Fruit fly (Drosophila melanogaster) whole organism, embryonic: ENCODE data around the gene HIP-R.
A peak's percentile ranks its signal among the peaks of the same experiment; 100 is the strongest.

ENCODE experiments used
- Aef1 ChIP-seq: fragments of 200-800 bp; sonication (Bioruptor generic); IDR thresholded peaks from 3 replicates; pipeline ENCODE4 v1.3.6; 2022; ENCODE audit warnings: missing biosample characterization, missing genetic modification characterization
- Bteb2 ChIP-seq: fragments of 200-800 bp; sonication (Bioruptor generic); optimal IDR thresholded peaks from 2 replicates; lab custom pipeline; 2016; ENCODE audit warnings: missing biosample characterization, missing genetic modification characterization
- CG10267 ChIP-seq: fragments of 200-800 bp; sonication (Bioruptor generic); optimal IDR thresholded peaks from 2 replicates; lab custom pipeline; 2018; ENCODE audit warnings: missing biosample characterization, mild to moderate bottlenecking, missing genetic modification characterization, moderate library complexity
- CG11695 ChIP-seq: fragments of 200-800 bp; sonication (Bioruptor generic); IDR thresholded peaks from 3 replicates; pipeline ENCODE4 v1.3.6; 2022; ENCODE audit warnings: missing biosample characterization, missing genetic modification characterization
- CG13296 ChIP-seq: fragments of 200-800 bp; sonication (Bioruptor generic); optimal IDR thresholded peaks from 3 replicates; lab custom pipeline; 2018; ENCODE audit warnings: missing biosample characterization, mild to moderate bottlenecking, missing genetic modification characterization
- CG13894 ChIP-seq: fragments of 200-800 bp; sonication (Bioruptor generic); optimal IDR thresholded peaks from 3 replicates; lab custom pipeline; 2018; ENCODE audit warnings: missing biosample characterization, mild to moderate bottlenecking, missing genetic modification characterization, moderate library complexity
- CG15073 ChIP-seq: fragments of 200-800 bp; sonication (Bioruptor generic); optimal IDR thresholded peaks from 2 replicates; lab custom pipeline; 2016; ENCODE audit warnings: missing biosample characterization, missing genetic modification characterization
- CG1529 ChIP-seq: fragments of 200-800 bp; sonication (Bioruptor generic); optimal IDR thresholded peaks from 3 replicates; lab custom pipeline; 2018; ENCODE audit warnings: missing biosample characterization, missing genetic modification characterization
- CG16863 ChIP-seq: fragments of 200-800 bp; sonication (Bioruptor generic); optimal IDR thresholded peaks from 3 replicates; lab custom pipeline; 2016; ENCODE audit warnings: missing biosample characterization, missing genetic modification characterization
- CG17385 ChIP-seq: fragments of 200-800 bp; sonication (Bioruptor generic); optimal IDR thresholded peaks from 3 replicates; lab custom pipeline; 2018; ENCODE audit warnings: missing biosample characterization, mild to moderate bottlenecking, missing genetic modification characterization
- CG17612 ChIP-seq: fragments of 200-800 bp; sonication (Bioruptor generic); IDR thresholded peaks from 2 replicates; pipeline ENCODE4 v1.3.6; 2022; ENCODE audit warnings: missing biosample characterization, missing genetic modification characterization
- CG17912 ChIP-seq: fragments of 200-800 bp; sonication (Bioruptor generic); optimal IDR thresholded peaks from 2 replicates; lab custom pipeline; 2018; ENCODE audit warnings: missing biosample characterization, mild to moderate bottlenecking, missing genetic modification characterization
- CG18262 ChIP-seq: fragments of 200-800 bp; optimal IDR thresholded peaks from 3 replicates; lab custom pipeline; 2019; ENCODE audit warnings: missing biosample characterization, mild to moderate bottlenecking, missing genetic modification characterization, moderate library complexity
- CG2116 ChIP-seq: fragments of 200-800 bp; sonication (Bioruptor generic); optimal IDR thresholded peaks from 3 replicates; lab custom pipeline; 2018; ENCODE audit warnings: missing biosample characterization, mild to moderate bottlenecking, missing genetic modification characterization
- CG2889 ChIP-seq: fragments of 200-800 bp; sonication (Bioruptor generic); IDR thresholded peaks from 3 replicates; pipeline ENCODE4 v1.3.6; 2022; ENCODE audit warnings: missing biosample characterization, missing genetic modification characterization
- CG33557 ChIP-seq: fragments of 200-800 bp; sonication (Bioruptor generic); optimal IDR thresholded peaks from 2 replicates; lab custom pipeline; 2019; ENCODE audit warnings: missing biosample characterization, mild to moderate bottlenecking, missing genetic modification characterization, moderate library complexity
- CG4282 ChIP-seq: fragments of 200-800 bp; sonication (Bioruptor generic); optimal IDR thresholded peaks from 2 replicates; lab custom pipeline; 2016; ENCODE audit warnings: missing biosample characterization, missing genetic modification characterization
- CG6689 ChIP-seq: fragments of 200-800 bp; sonication (Bioruptor generic); IDR thresholded peaks from 2 replicates; pipeline ENCODE4 v1.3.6; 2022; ENCODE audit warnings: missing biosample characterization, missing genetic modification characterization
- CG8388 ChIP-seq: fragments of 200-800 bp; sonication (Bioruptor generic); optimal IDR thresholded peaks from 2 replicates; lab custom pipeline; 2019; ENCODE audit warnings: missing biosample characterization, mild to moderate bottlenecking, missing genetic modification characterization, moderate library complexity
- CG9797 ChIP-seq: fragments of 200-800 bp; sonication (Bioruptor generic); optimal IDR thresholded peaks from 3 replicates; lab custom pipeline; 2018; ENCODE audit warnings: missing biosample characterization, mild to moderate bottlenecking, missing genetic modification characterization
- Deaf1 ChIP-seq: fragments of 200-800 bp; optimal IDR thresholded peaks from 3 replicates; lab custom pipeline; 2019; ENCODE audit warnings: missing biosample characterization, mild to moderate bottlenecking, missing genetic modification characterization, moderate library complexity
- Dp ChIP-seq: fragments of 200-800 bp; sonication (Bioruptor generic); optimal IDR thresholded peaks from 2 replicates; lab custom pipeline; 2018; ENCODE audit warnings: missing biosample characterization, mild to moderate bottlenecking, missing genetic modification characterization, moderate library complexity
- Fer1 ChIP-seq: fragments of 200-800 bp; sonication (Bioruptor generic); optimal IDR thresholded peaks from 2 replicates; lab custom pipeline; 2017; ENCODE audit warnings: missing biosample characterization, mild to moderate bottlenecking, missing genetic modification characterization
- Fer3 ChIP-seq: fragments of 200-800 bp; sonication (Bioruptor generic); optimal IDR thresholded peaks from 2 replicates; lab custom pipeline; 2018; ENCODE audit warnings: missing biosample characterization, mild to moderate bottlenecking, missing genetic modification characterization, moderate library complexity
- Gsc ChIP-seq: fragments of 200-800 bp; sonication (Bioruptor generic); IDR thresholded peaks from 2 replicates; pipeline ENCODE4 v1.3.6; 2022; ENCODE audit warnings: missing biosample characterization, missing genetic modification characterization
- Hand ChIP-seq: fragments of 200-800 bp; sonication (Bioruptor generic); optimal IDR thresholded peaks from 2 replicates; lab custom pipeline; 2017; ENCODE audit warnings: mild to moderate bottlenecking, missing biosample characterization, missing genetic modification reagents, missing genetic modification characterization
- NfI ChIP-seq: fragments of 200-800 bp; sonication (Bioruptor generic); optimal IDR thresholded peaks from 3 replicates; lab custom pipeline; 2018; ENCODE audit warnings: missing biosample characterization, mild to moderate bottlenecking, missing genetic modification characterization, moderate library complexity
- Trl ChIP-seq, 3 experiments: fragments of >200 bp in 2 of 3; fragments of 200-800 bp in 1 of 3; sonication (Bioruptor generic) in 1 of 3; optimal IDR thresholded peaks; 2 replicates in 1 of 3; 3 replicates in 2 of 3; lab custom pipeline; 2016 to 2017; ENCODE audit warnings: missing biosample characterization in 1 of 3, missing genetic modification characterization in 1 of 3
- Xrp1 ChIP-seq: fragments of 200-800 bp; sonication (Bioruptor generic); IDR thresholded peaks from 2 replicates; pipeline ENCODE4 v1.3.6; 2022; ENCODE audit warnings: missing biosample characterization, missing genetic modification characterization
- al ChIP-seq: fragments of 200-800 bp; sonication (Bioruptor generic); IDR thresholded peaks from 2 replicates; pipeline ENCODE4 v1.3.6; 2022; ENCODE audit warnings: missing biosample characterization, missing genetic modification characterization
- ase ChIP-seq: fragments of 200-800 bp; sonication (Bioruptor generic); IDR thresholded peaks from 3 replicates; pipeline ENCODE4 v1.3.6; 2022; ENCODE audit warnings: missing biosample characterization, missing genetic modification characterization
- bab2 ChIP-seq: fragments of 200-800 bp; sonication (Bioruptor generic); optimal IDR thresholded peaks from 2 replicates; lab custom pipeline; 2016; ENCODE audit warnings: missing biosample characterization, missing genetic modification characterization
- dm ChIP-seq: fragments of 200-800 bp; sonication (Bioruptor generic); optimal IDR thresholded peaks from 3 replicates; lab custom pipeline; 2016; ENCODE audit warnings: missing biosample characterization, missing genetic modification characterization
- dmrt99B ChIP-seq: fragments of 200-800 bp; sonication (Bioruptor generic); optimal IDR thresholded peaks from 2 replicates; lab custom pipeline; 2018; ENCODE audit warnings: missing biosample characterization, mild to moderate bottlenecking, missing genetic modification characterization, moderate library complexity
- fru ChIP-seq: fragments of >200 bp; optimal IDR thresholded peaks from 2 replicates; lab custom pipeline; 2017
- gsb-n ChIP-seq: fragments of 200-800 bp; sonication (Bioruptor generic); optimal IDR thresholded peaks from 3 replicates; lab custom pipeline; 2018; ENCODE audit warnings: missing biosample characterization, mild to moderate bottlenecking, missing genetic modification characterization
- hkb ChIP-seq, 2 experiments: fragments of 200-800 bp in 1 of 2; fragments of >200 bp in 1 of 2; sonication (Bioruptor generic) in 1 of 2; IDR thresholded peaks in 1 of 2; optimal IDR thresholded peaks in 1 of 2; 2 replicates each; pipeline versions ENCODE4 v1.3.6 to Lab custom; 2017 to 2022; ENCODE audit warnings: missing biosample characterization in 1 of 2, missing genetic modification characterization in 1 of 2
- hth ChIP-seq: fragments of >200 bp; optimal IDR thresholded peaks from 2 replicates; lab custom pipeline; 2017; ENCODE audit warnings: inconsistent platforms
- lbe ChIP-seq: fragments of 200-800 bp; sonication (Bioruptor generic); optimal IDR thresholded peaks from 2 replicates; lab custom pipeline; 2016; ENCODE audit warnings: missing biosample characterization, mild to moderate bottlenecking, missing genetic modification characterization
- lov ChIP-seq, 2 experiments: fragments of 200-800 bp in 1 of 2; fragments of >200 bp in 1 of 2; sonication (Bioruptor generic) in 1 of 2; IDR thresholded peaks in 1 of 2; optimal IDR thresholded peaks in 1 of 2; 2 replicates in 1 of 2; 3 replicates in 1 of 2; pipeline versions ENCODE4 v1.3.6 to Lab custom; 2017 to 2022; ENCODE audit warnings: missing biosample characterization in 1 of 2, missing genetic modification characterization in 1 of 2
- mam ChIP-seq: fragments of 200-800 bp; sonication (Bioruptor generic); optimal IDR thresholded peaks from 3 replicates; lab custom pipeline; 2016; ENCODE audit warnings: missing biosample characterization, missing genetic modification characterization
- nau ChIP-seq: fragments of 200-800 bp; sonication (Bioruptor generic); optimal IDR thresholded peaks from 3 replicates; lab custom pipeline; 2017; ENCODE audit warnings: missing biosample characterization, mild to moderate bottlenecking, missing genetic modification characterization, missing genetic modification reagents
- ro ChIP-seq: fragments of 200-800 bp; sonication (Bioruptor generic); IDR thresholded peaks from 2 replicates; pipeline ENCODE4 v1.3.6; 2022; ENCODE audit warnings: missing biosample characterization, missing genetic modification characterization
- slbo ChIP-seq: fragments of 200-800 bp; sonication (Bioruptor generic); IDR thresholded peaks from 2 replicates; pipeline ENCODE4 v1.3.6; 2022; ENCODE audit warnings: missing biosample characterization, missing genetic modification characterization
- tin ChIP-seq: fragments of 200-800 bp; sonication (Bioruptor generic); optimal IDR thresholded peaks from 3 replicates; lab custom pipeline; 2016; ENCODE audit warnings: missing biosample characterization, missing genetic modification characterization
- tna ChIP-seq: fragments of 200-800 bp; sonication (Bioruptor generic); IDR thresholded peaks from 2 replicates; pipeline ENCODE4 v1.3.6; 2022; ENCODE audit warnings: missing biosample characterization, missing genetic modification characterization; ENCODE audit not compliant: partially characterized antibody
- trem ChIP-seq: fragments of 200-800 bp; optimal IDR thresholded peaks from 3 replicates; lab custom pipeline; 2019; ENCODE audit warnings: missing biosample characterization, mild to moderate bottlenecking, missing genetic modification characterization, moderate library complexity
- tup ChIP-seq: fragments of 200-800 bp; sonication (Bioruptor generic); optimal IDR thresholded peaks from 2 replicates; lab custom pipeline; 2016; ENCODE audit warnings: missing biosample characterization, mild to moderate bottlenecking, missing genetic modification characterization, moderate library complexity
- twi ChIP-seq: fragments of 200-800 bp; optimal IDR thresholded peaks from 2 replicates; lab custom pipeline; 2019; ENCODE audit warnings: missing biosample characterization, mild to moderate bottlenecking, missing genetic modification characterization, moderate library complexity

HIP-R gene

dm6 chrX:3761318-3762081 is 28.3 kb upstream of the HIP-R start (continued):
- TF ChIP-seq CG8388 (GFP tag; lab: Kevin White, UChicago) (no peak), CG10267 (no peak), lov (optimal IDR thresholded peaks at IDR 0.05; lab: Kevin White, UChicago) (no peak), lov (GFP tag; IDR thresholded peaks at IDR 0.05; lab: Robert Waterston, UW) (no peak), hth (lab: Kevin White, UChicago) (no peak), slbo (peak; percentile 21; the same call in 1 of the 2 replicates), CG17612 (GFP tag; lab: Robert Waterston, UW) (no peak), CG6689 (0 out of 2 replicates have a peak, but pooled peaks have one; percentile 29), Fer1 (peak; percentile 45), Xrp1 (peak; percentile 28; the same call in 1 of the 2 replicates), nau (GFP tag; lab: Kevin White, UChicago) (no peak), dmrt99B (tag; lab: Kevin White, UChicago) (peak; percentile 36), ase (GFP tag; lab: Robert Waterston, UW) (no peak), CG17912 (GFP tag; lab: Kevin White, UChicago) (no peak), trem (tag; lab: Kevin White, UChicago) (no peak), CG2116 (GFP tag; lab: Kevin White, UChicago) (no peak), gsb-n (tag; lab: Kevin White, UChicago) (no peak), dm (GFP tag; lab: Kevin White, UChicago) (no peak), CG2889 (GFP tag; lab: Robert Waterston, UW) (no peak), hkb (optimal IDR thresholded peaks at IDR 0.05; lab: Kevin White, UChicago) (no peak), hkb (GFP tag; IDR thresholded peaks at IDR 0.05; lab: Robert Waterston, UW) (peak; percentile 45; the same call in 1 of the 2 replicates), lbe (GFP tag; lab: Kevin White, UChicago) (peak; percentile 65), fru (no peak), Aef1 (GFP tag; lab: Robert Waterston, UW) (no peak), NfI (GFP tag; lab: Kevin White, UChicago) (peak; percentile 25), Bteb2 (GFP tag; lab: Kevin White, UChicago) (no peak), CG18262 (tag; lab: Kevin White, UChicago) (peak; percentile 25), Gsc (GFP tag; lab: Robert Waterston, UW) (no peak), bab2 (no peak), CG16863 (GFP tag; lab: Kevin White, UChicago) (no peak), mam (GFP tag; lab: Kevin White, UChicago) (peak; percentile 45), tup (GFP tag; lab: Kevin White, UChicago) (no peak), twi (tag; lab: Kevin White, UChicago) (no peak), al (GFP tag; lab: Robert Waterston, UW) (0 out of 2 replicates have a peak, but pooled peaks have one; percentile 25), CG9797 (GFP tag; lab: Kevin White, UChicago) (no peak), CG13894 (tag; lab: Kevin White, UChicago) (no peak), Hand (no peak), Dp (no peak), Trl (optimal IDR thresholded peaks at IDR 0.05; lab: Kevin White, UChicago) (no peak), Trl (GFP tag; optimal IDR thresholded peaks at IDR 0.05; lab: Kevin White, UChicago) (no peak), Fer3 (peak; percentile 22), CG17385 (GFP tag; lab: Kevin White, UChicago) (peak; percentile 41), CG13296 (peak; percentile 44), CG15073 (no peak), CG11695 (GFP tag; lab: Robert Waterston, UW) (peak; percentile 58; the same call in 1 of the 3 replicates), ro (GFP tag; lab: Robert Waterston, UW) (no peak), tin (no peak), tna (GFP tag; lab: Robert Waterston, UW) (no peak), Deaf1 (peak; percentile 15), CG4282 (GFP tag; lab: Kevin White, UChicago) (no peak), CG33557 (no peak), CG1529 (no peak)
